Fruit fly (Drosophila melanogaster) whole organism, adult: Measurements from ENCODE around the gene CG14196.

Experiments used
- CG11617 ChIP-seq: fragments of 200-800 bp; sonication (Bioruptor generic); optimal IDR thresholded peaks from 2 replicates; lab custom pipeline; 2017; ENCODE audit warnings: mild to moderate bottlenecking, missing biosample characterization, missing genetic modification reagents, missing genetic modification characterization
- CG12768 ChIP-seq: fragments of 200-800 bp; sonication (Bioruptor generic); optimal IDR thresholded peaks from 2 replicates; lab custom pipeline; 2017; ENCODE audit warnings: missing biosample characterization, missing genetic modification characterization, mild to moderate bottlenecking, moderate library complexity, missing genetic modification reagents
- CG14711 ChIP-seq: fragments of 200-800 bp; sonication (Bioruptor generic); optimal IDR thresholded peaks from 2 replicates; lab custom pipeline; 2018; ENCODE audit warnings: missing biosample characterization, mild to moderate bottlenecking, missing genetic modification characterization, moderate library complexity
- CG1620 ChIP-seq: fragments of 200-800 bp; sonication (Bioruptor generic); optimal IDR thresholded peaks from 2 replicates; lab custom pipeline; 2016; ENCODE audit warnings: missing biosample characterization, missing genetic modification characterization
- CG33017 ChIP-seq: fragments of 200-800 bp; sonication (Bioruptor generic); optimal IDR thresholded peaks from 2 replicates; lab custom pipeline; 2018; ENCODE audit warnings: missing biosample characterization, mild to moderate bottlenecking, missing genetic modification characterization, moderate library complexity
- CG5204 ChIP-seq: fragments of 200-800 bp; sonication (Bioruptor generic); optimal IDR thresholded peaks from 2 replicates; lab custom pipeline; 2016; ENCODE audit warnings: missing biosample characterization, missing genetic modification characterization
- CG7045 ChIP-seq: fragments of 200-800 bp; sonication (Bioruptor generic); optimal IDR thresholded peaks from 2 replicates; lab custom pipeline; 2017; ENCODE audit warnings: missing biosample characterization, mild to moderate bottlenecking, missing genetic modification characterization
- CG7101 ChIP-seq: fragments of 200-800 bp; sonication (Bioruptor generic); optimal IDR thresholded peaks from 2 replicates; lab custom pipeline; 2018; ENCODE audit warnings: missing biosample characterization, mild to moderate bottlenecking, missing genetic modification characterization, moderate library complexity
- Clk ChIP-seq: fragments of 200-800 bp; sonication (Bioruptor generic); optimal IDR thresholded peaks from 2 replicates; lab custom pipeline; 2017; ENCODE audit warnings: missing biosample characterization, missing genetic modification characterization
- Crg-1 ChIP-seq: fragments of 200-800 bp; sonication (Bioruptor generic); optimal IDR thresholded peaks from 2 replicates; lab custom pipeline; 2016; ENCODE audit warnings: missing biosample characterization, missing genetic modification characterization
- Hr96 ChIP-seq: fragments of 200-800 bp; sonication (Bioruptor generic); optimal IDR thresholded peaks from 2 replicates; lab custom pipeline; 2016; ENCODE audit warnings: missing biosample characterization, missing genetic modification characterization
- Mnt ChIP-seq: fragments of 200-800 bp; sonication (Bioruptor generic); optimal IDR thresholded peaks from 2 replicates; lab custom pipeline; 2016; ENCODE audit warnings: missing biosample characterization, mild to moderate bottlenecking, missing genetic modification characterization
- bab1 ChIP-seq: fragments of 200-800 bp; sonication (Bioruptor generic); optimal IDR thresholded peaks from 3 replicates; lab custom pipeline; 2019; ENCODE audit warnings: missing biosample characterization, mild to moderate bottlenecking, missing genetic modification characterization, moderate library complexity
- cic ChIP-seq: fragments of 200-800 bp; sonication (Bioruptor generic); optimal IDR thresholded peaks from 2 replicates; lab custom pipeline; 2017; ENCODE audit warnings: missing biosample characterization, mild to moderate bottlenecking, missing genetic modification characterization, moderate library complexity
- cnc ChIP-seq, 2 experiments: fragments of >200 bp; optimal IDR thresholded peaks; 2 replicates each; lab custom pipeline; 2017
- kay ChIP-seq: fragments of 200-800 bp; sonication (Bioruptor generic); peaks from one replicate; lab custom pipeline; 2016; ENCODE audit warnings: missing biosample characterization, missing genetic modification characterization, borderline replicate concordance
- ovo ChIP-seq: fragments of 200-800 bp; sonication (Bioruptor generic); optimal IDR thresholded peaks from 2 replicates; lab custom pipeline; 2016; ENCODE audit warnings: missing biosample characterization, missing genetic modification characterization
- pad ChIP-seq: fragments of 200-800 bp; sonication (Bioruptor generic); optimal IDR thresholded peaks from 3 replicates; lab custom pipeline; 2017; ENCODE audit warnings: missing biosample characterization, missing genetic modification characterization, mild to moderate bottlenecking, moderate library complexity, missing genetic modification reagents
- tj ChIP-seq: fragments of 200-800 bp; sonication (Bioruptor generic); optimal IDR thresholded peaks from 3 replicates; lab custom pipeline; 2017; ENCODE audit warnings: missing biosample characterization, mild to moderate bottlenecking, missing genetic modification characterization, moderate library complexity
- toe ChIP-seq: fragments of 200-800 bp; sonication (Bioruptor generic); optimal IDR thresholded peaks from 2 replicates; lab custom pipeline; 2016; ENCODE audit warnings: missing biosample characterization, missing genetic modification characterization

The CG14196 gene

DNA sequence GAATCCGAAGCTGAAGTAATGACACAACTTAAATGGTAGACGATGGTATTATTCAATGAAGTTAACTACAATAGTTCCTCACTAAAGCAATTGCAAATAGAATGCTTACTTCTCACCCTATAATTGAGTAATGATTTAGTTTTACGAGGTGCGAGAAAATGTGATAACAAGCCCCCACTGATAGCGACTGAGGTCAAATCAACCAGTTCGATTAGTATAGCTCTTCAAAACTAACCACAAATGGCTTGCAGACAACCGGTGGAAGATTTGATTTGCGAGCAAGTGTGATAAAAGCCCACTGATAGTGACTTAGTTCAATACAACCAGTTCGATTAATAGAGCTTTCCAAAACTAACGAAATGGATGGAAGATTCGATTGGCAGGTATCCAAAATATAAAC lies 2.3 kb downstream of the CG14196 start:
- TF ChIP-seq Crg-1 (GFP tag; lab: Kevin White, UChicago) (no peak), CG7101 (tag; lab: Kevin White, UChicago) (no peak), bab1 (no peak), ovo (no peak), CG11617 (no peak)

DNA sequence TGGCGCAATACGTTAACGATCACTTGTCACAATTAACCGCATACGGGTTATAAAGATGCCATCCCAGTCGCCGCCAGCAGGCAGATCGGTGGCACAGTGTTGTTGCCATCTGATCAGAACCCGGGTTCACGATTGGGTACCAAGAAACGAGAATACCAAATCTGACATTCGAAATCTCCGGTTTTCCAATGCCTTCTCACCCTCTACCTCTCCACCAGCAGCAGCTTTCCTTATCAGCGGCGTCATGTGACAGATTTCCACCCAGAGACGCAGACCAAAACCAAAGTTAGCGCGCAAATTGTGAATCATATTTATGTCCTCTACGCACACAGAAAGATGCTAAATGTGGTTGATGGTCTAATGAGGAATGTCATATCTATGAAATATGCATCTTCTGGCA lies 3.0 kb downstream of the CG14196 start:
- TF ChIP-seq CG7045 (GFP tag; lab: Kevin White, UChicago) (no peak), cic (GFP tag; lab: Kevin White, UChicago) (no peak), CG14711 (tag; lab: Kevin White, UChicago) (no peak), pad (GFP tag; lab: Kevin White, UChicago) (no peak), Mnt (GFP tag; lab: Kevin White, UChicago) (no peak), CG7101 (tag; lab: Kevin White, UChicago) (no peak)

DNA sequence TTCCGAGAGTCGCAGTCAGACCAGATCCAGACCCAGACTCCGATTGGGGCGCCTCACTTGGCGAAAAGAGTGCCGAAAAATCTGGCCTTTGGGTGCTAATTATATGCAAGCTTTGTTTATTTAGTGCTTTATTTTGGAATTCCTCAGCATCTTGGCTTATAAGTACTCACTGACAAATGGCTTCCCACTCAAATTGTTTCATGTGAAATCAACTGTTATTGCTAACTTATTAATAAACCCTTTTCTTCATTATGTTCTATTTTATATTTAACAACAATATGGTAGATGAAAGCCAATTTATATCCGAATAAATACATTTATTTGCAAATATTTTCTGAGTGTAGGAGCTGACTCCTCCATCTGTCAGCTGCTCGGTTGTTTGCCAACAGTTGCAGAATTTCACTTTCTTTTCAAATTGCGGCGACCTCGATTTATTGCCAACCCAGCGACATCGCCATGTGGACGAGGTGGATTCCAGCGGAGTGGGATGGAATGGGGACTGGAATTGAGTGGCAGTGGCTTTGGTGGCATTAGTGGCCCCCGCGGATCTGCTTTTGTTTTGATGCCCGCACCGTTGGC lies 11.7 kb downstream of the CG14196 start:
- TF ChIP-seq CG7045 (GFP tag; lab: Kevin White, UChicago) (no peak), CG11617 (no peak), CG7101 (tag; lab: Kevin White, UChicago) (no peak), CG5204 (no peak), ovo (no peak), cnc (optimal IDR thresholded peaks at IDR 0.05; lab: Kevin White, UChicago) (no peak), CG33017 (tag; lab: Kevin White, UChicago) (no peak)

DNA sequence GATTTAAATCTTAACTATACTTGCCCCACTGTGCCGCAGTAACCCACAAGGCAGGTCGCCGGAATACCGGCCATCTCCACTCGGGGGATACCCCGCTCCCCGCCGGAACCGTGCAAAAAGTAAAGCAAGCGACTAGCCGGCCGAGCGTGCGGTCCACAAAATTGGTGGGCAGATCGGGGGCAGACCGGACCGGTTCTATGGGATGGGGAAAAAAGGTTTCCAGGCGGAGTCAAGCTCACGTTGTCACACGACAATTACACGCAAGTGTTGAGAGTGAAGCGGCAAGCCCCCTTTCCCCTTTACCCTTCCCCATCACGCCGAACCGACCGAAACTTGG lies 16.4 kb downstream of the CG14196 start:
- TF ChIP-seq tj (GFP tag; lab: Kevin White, UChicago) = no peak

DNA sequence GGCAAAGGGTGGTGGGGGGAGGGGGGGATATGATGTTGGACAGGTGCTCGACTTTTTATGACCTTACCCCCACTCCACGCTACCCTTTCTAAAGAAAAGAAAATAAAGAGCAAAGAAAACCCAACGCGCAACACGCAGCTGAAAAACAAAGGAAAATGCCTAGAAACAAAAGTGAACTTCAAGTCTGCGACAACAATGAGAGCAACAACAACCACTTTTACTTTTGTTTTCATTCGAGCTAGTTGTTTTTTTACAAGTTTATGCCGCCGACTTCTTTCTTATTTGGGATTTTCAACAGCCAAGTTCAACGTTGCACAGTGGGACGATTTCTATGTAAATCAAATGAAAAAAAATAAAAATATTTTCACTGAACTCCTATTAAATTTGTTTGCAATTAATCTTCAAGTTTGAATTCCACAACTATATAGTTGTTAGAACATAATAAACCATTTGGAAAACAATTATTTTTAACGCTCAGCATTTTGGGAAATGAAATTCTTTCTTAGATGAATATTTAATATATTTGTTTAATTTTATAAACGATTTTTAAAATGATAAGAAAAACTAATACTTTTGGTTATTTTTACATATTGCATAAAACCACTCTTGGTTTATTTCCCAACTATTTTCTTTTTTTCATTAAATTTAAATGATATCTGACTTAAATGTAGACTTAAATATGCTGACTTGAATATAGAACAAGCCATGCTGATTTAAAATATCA lies 16.9 kb downstream of the CG14196 start:
- TF ChIP-seq CG11617 = no peak
- TF ChIP-seq CG14711 (tag; lab: Kevin White, UChicago) = no peak
- TF ChIP-seq cnc (optimal IDR thresholded peaks at IDR 0.05; lab: Kevin White, UChicago) = no peak
- TF ChIP-seq CG12768 (GFP tag; lab: Kevin White, UChicago) = no peak
- TF ChIP-seq cic (GFP tag; lab: Kevin White, UChicago) = no peak
- no peak for TF ChIP-seq kay (GFP tag; lab: Kevin White, UChicago)
- TF ChIP-seq CG7045 (GFP tag; lab: Kevin White, UChicago) = no peak
- TF ChIP-seq Clk = no peak
- no peak for TF ChIP-seq toe (GFP tag; lab: Kevin White, UChicago)
- TF ChIP-seq CG5204 = no peak

DNA sequence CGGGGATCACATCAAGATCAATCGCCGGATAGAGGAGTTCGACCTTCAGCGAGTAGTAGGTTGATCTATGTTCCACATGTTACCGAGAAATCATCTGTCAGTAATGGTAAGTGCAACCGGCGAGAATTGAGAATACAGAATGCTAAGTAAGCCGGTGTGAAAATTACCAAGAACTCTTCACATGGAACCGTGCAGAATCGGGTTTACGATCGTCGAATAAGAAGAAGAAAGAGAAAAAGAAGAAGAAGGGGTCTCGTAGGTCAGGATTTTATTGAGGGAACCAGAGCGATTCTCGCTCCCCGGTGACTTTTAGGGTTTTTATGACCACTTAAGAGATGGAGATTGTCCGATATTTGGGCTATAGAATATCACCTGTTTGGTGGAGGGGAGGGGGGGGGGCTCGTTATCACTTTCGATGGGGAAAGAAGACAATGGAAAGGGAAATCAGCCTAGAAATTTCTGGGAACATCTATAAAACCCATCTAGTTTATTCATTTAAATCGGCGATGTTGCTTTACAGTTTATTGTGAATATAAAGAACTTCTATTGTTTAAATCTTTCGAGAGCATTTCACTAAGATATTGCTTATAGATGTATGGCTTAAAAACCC lies 20.6 kb downstream of the CG14196 start:
- TF ChIP-seq Hr96 (no peak), Mnt (GFP tag; lab: Kevin White, UChicago) (no peak), cic (GFP tag; lab: Kevin White, UChicago) (no peak), tj (GFP tag; lab: Kevin White, UChicago) (no peak), Clk (no peak), bab1 (no peak), CG11617 (no peak), ovo (no peak)

DNA sequence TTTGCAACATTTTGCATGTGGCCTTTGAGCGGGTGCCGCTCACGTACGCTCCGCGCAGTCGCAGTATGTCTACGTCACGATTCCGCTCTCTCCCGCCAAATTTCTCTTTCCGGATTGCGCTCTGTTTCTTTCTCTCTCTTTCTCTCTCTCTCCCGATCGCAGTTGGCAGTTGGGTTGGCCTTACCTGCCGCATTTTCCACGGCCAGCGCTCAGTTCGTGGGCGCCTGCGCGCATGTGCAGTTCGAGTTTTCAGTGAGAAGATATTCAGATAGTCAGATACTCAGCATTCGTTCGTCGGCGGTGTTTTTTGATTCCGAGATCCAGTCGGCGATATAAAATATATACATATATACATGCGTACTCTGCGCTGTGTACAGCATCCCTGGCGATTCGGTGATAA lies 21.2 kb downstream of the CG14196 start, which contains the start of gene CG7884:
Gene CG7884, plus strand, starts transcription at position 208 of the 400 bp plus-strand sequence.
- TF ChIP-seq cic (GFP tag; lab: Kevin White, UChicago) = no peak
- TF ChIP-seq CG7101 (tag; lab: Kevin White, UChicago) = no peak
- TF ChIP-seq Clk = no peak
- no peak for TF ChIP-seq CG5204
- no peak for TF ChIP-seq kay (GFP tag; lab: Kevin White, UChicago)
- no peak for TF ChIP-seq tj (GFP tag; lab: Kevin White, UChicago)

DNA sequence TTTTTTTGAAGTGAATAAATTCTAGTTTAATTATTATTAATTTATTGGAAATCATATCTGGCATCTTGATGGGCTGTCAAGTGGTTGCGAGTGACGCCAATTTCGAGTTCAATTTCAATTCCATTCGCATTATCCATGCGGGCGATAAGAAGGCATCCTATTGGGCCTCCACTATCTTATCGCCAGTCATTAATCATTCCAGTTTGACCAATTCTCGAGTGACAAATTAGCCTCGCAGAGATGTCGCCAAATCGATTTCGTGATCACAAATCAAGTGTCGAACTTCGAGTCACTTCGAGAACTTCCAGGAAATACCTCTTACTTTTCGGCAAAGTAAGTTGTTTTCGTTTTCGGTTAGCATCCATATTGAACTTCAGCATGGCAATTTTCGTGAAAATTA lies 25.0 kb downstream of the CG14196 start:
- TF ChIP-seq CG5204 (no peak), Mnt (GFP tag; lab: Kevin White, UChicago) (no peak), Clk (no peak), CG1620 (GFP tag; lab: Kevin White, UChicago) (no peak), Hr96 (no peak), kay (GFP tag; lab: Kevin White, UChicago) (no peak), CG7045 (GFP tag; lab: Kevin White, UChicago) (no peak), cnc (optimal IDR thresholded peaks at IDR 0.05; lab: Kevin White, UChicago) (no peak), tj (GFP tag; lab: Kevin White, UChicago) (no peak), toe (GFP tag; lab: Kevin White, UChicago) (no peak), CG33017 (tag; lab: Kevin White, UChicago) (no peak), CG12768 (GFP tag; lab: Kevin White, UChicago) (no peak), CG7101 (tag; lab: Kevin White, UChicago) (no peak), pad (GFP tag; lab: Kevin White, UChicago) (no peak), cic (GFP tag; lab: Kevin White, UChicago) (no peak), Crg-1 (GFP tag; lab: Kevin White, UChicago) (no peak), CG14711 (tag; lab: Kevin White, UChicago) (no peak), ovo (no peak), CG11617 (no peak), bab1 (no peak)
